Worm (Caenorhabditis elegans) whole organism, dauer: ENCODE results near the gene T08G5.15.
"Not testable (repeated sequence)": the region's sequence is repeated elsewhere in the genome, so short reads cannot be mapped to it uniquely, and the experiment has no call there.

Experiments used
- unc-62 ChIP-seq: sonication (generic microtip); optimal IDR thresholded peaks from 2 replicates; lab custom pipeline; 2017; ENCODE audit warnings: missing biosample characterization, missing genetic modification reagents, missing genetic modification characterization

The T08G5.15 gene

DNA sequence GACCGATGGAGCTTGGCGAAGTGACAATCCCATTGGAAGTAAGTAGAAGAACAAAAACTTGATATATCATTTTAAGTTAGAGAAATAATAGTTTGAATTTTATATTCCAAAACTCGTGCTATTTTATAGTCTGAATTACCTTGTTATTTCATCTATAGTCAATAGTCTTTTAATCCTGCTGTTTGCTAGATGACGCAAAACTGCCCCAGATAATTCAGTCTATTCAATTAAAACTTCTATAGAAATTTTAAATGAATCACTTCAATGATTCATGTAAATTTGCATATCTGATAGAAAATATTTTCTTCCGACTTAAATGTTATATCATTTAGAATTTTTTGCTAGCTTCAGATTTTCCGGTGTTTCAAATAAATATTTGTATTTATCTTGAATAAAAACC lies at the start of gene T08G5.15:
TSS of gene T08G5.15 (minus strand) at position 101 of the 400 bp plus-strand sequence.
- TF ChIP-seq unc-62, result no peak

DNA sequence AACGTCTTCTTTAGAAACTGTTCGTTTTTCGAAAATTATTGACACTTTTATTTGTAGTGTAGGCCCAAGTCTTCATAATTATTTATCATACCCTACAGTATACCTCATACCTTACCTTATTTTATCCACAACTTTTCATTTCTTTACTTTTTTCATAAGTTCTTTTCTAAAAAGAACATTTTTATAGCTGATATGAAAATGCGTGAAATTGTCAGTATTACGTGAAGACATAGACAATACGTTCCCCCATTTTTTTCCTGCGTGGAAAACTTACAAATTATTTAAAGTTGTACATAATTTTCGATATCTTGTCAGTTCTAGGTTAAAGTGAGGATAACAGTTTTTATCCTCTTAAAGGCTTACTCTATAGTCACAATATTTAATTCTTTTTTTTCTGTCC lies 46.9 kb upstream of the T08G5.15 start:
- TF ChIP-seq unc-62, result no peak

ce11 chrV:14067816-14068296 lies 44.9 kb upstream of the T08G5.15 start, which contains the start of gene D1086.17:
Gene D1086.17 (plus strand): TSS chrV:14067866.
- no peak for TF ChIP-seq unc-62

DNA sequence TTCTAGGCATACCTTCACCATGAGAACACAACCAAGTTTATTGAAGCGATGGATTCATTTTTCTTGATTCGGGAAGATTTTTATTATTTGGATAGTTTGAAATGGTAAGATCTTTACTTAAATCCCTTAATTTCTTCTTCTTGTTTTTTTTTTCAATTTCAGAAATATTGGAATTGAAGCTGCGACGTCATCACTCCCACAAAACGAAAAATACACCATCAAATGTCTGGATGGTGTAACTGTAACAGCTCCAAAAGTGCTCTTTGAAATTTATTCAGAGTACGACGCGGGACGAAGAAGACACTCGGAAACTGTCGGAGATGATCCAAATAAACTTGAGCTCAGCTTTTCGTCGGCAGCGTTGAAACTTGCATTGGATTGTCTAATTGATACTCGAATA lies 41.4 kb upstream of the T08G5.15 start, which contains the start of gene D1086.21:
TSS of gene D1086.21 (plus strand) at position 301 of the 400 bp plus-strand sequence.
- no peak for TF ChIP-seq unc-62

- TF ChIP-seq unc-62, result no peak
Measured at ce11 chrV:14063980-14064379, 41.0 kb upstream of the T08G5.15 start.

DNA sequence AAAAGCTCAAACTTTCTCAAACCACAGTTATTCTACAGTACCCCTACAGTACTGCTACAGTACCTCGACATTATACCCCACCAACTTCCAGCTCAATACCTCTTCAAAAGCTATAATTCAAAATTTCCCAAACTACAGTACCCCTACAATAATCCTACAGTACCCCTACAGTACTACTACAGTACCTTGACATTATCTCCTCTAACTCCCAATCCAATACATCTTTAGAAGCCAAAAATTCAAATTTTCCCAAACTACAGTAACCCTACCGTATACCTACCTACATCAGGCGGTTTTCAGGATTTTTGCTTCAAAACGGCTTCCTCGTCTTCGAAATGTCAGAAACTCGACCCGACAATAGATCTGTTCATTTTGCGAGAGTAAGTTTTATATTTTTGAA lies 34.6 kb upstream of the T08G5.15 start, which contains the start of gene F58D12.3:
TSS of gene F58D12.3 (plus strand) at position 301 of the 400 bp plus-strand sequence.
- TF ChIP-seq unc-62, result no peak

DNA sequence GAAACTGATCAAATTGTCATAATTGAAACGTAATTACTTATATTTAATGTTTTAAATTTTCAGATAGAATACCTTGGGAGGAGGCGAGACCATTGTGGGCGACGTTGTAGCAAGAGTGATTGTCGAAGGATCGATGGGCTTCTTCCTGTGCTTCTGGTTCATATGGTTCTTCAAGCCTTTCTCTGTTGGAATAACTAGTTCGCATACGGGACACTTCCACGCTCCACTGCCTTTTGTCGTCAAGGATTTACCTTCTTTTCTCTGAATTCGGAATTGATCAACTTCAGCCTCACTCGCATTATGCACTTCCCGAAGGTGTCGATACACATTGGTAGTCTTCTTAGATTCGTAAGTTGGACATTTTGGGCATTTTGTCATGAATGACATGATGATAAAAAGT lies 26.3 kb upstream of the T08G5.15 start, which contains the start of gene F58D12.1:
TSS of gene F58D12.1 (plus strand) at position 301 of the 400 bp plus-strand sequence.
- TF ChIP-seq unc-62, result not testable (repeated sequence)

DNA sequence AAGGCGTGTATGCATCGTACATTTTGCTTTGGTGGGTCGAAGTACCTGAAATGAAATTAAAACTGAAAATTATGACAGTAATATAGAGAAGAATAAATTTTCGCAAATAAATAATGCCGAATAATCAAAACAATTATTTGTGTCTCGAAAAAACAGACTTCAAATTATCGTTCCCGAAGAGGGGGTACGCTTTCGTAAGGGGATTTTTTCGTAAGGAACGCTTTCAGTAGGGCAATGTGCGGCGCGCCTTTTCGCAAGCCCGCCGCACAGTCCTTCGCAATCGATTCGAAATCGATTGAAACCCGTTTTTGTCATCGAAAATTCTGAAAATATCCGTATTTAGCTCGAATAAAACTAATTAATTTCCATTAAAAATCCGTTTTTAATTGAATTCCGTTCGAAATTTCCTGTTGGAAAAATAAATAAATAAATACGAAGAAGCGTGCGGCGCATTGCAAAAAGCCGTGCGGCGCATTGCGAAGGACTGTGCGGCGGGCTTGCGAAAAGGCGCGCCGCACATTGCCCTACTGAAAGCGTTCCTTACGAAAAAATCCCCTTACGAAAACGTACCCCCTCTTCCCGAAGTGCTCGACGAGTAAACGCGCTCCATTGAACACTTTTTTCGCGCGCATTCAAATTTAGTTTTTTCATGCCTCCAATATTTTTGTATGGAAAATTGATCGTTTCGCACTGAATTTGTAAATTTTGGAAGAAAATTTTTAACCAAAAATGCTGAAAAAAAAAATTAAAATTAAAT lies 15.5 kb upstream of the T08G5.15 start, which contains the start of gene vps-39:
TSS of gene vps-39 (minus strand) at position 51 of the 757 bp plus-strand sequence.
- TF ChIP-seq unc-62, result not testable (repeated sequence)

- no peak for TF ChIP-seq unc-62
Measured at ce11 chrV:14033649-14034048, 10.7 kb upstream of the T08G5.15 start, which contains the start of gene ins-10. Gene ins-10 (plus strand): TSS chrV:14033949.

ce11 chrV:14028256-14028743 lies 5.3 kb upstream of the T08G5.15 start:
- TF ChIP-seq unc-62, result no peak

ce11 chrV:14027384-14027783 lies 4.4 kb upstream of the T08G5.15 start, which contains the start of gene T08G5.3:
Gene T08G5.3 (minus strand): TSS chrV:14027484.
- no peak for TF ChIP-seq unc-62

DNA sequence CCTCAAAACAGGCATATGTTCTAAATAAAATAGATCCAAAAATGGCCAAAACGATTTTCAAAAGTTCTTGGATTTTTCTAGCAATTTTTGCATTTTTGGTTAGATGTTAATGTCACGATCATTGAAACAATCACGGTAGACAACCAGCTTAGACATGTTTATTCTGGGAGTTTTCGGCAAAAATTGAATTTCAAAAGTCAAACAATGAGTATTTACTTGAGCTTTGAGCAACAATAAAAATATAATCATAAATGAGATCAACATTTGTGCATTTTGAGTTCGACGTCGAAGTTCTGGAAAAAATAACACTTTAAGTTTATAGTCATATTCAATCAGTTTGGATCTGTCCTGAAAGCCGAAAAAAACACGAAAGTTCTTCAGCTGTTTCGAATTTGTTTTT lies 3.2 kb upstream of the T08G5.15 start, which contains the start of gene T08G5.2:
TSS of gene T08G5.2 (minus strand) at position 101 of the 400 bp plus-strand sequence.
- TF ChIP-seq unc-62, result no peak

DNA sequence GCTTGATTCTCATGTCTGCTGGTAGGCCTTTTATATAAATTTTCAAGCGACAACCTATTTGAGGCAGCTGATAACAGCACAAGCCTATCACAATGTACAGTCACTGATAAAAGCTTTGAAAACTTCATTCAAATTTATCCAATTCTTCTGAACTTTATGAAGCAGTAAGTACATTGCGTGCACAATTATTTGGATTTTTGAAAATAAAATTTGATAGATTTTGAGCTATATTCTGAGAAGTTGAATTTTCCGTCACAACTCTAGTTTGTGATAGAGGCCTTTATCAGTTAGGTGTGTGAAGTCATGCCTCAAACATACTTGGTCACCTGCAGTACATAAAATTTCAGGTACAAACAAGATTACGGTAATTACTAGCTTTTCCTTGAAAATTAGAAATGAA lies 4.3 kb downstream of the T08G5.15 start, which contains the start of the genes mtl-2 and T08G5.1:
TSS of gene mtl-2 (minus strand) at position 34 of the 400 bp plus-strand sequence.
TSS of gene T08G5.1 (plus strand) at position 127 of the 400 bp plus-strand sequence.
- TF ChIP-seq unc-62, result no peak

DNA sequence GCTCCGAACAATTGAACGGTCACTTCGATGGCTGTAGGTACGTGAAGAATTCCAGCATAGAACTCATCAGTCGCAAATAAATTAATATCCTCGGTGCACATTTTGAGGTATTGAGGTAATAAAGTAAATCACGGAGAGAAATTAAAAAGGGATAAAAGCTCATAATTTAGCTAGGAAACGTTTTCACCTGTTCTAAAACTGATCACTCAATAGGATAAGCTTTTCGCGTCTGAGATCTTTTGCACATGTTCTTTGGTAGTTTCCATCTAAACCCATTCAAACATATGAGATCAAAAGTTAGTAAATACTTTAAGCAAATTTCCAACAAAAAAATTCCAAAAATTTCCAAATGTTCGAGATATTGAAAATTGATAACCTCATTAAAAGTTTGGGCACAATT lies 5.5 kb downstream of the T08G5.15 start, which contains the start of gene srh-308:
TSS of gene srh-308 (minus strand) at position 101 of the 400 bp plus-strand sequence.
- TF ChIP-seq unc-62, result no peak

ce11 chrV:14014395-14014794 lies 8.6 kb downstream of the T08G5.15 start, which contains the start of gene end-3:
Gene end-3 (plus strand): TSS chrV:14014695.
- TF ChIP-seq unc-62, result no peak

ce11 chrV:14013638-14014037 lies 9.3 kb downstream of the T08G5.15 start:
- TF ChIP-seq unc-62, result no peak

- TF ChIP-seq unc-62, result no peak
Measured at ce11 chrV:14012002-14012554, 10.9 kb downstream of the T08G5.15 start, which contains the start of the genes ddx-17 and aip-1. Gene ddx-17 (minus strand): TSS chrV:14012052. Gene aip-1 (plus strand): TSS chrV:14012333.
